Fruit fly (Drosophila melanogaster) whole organism, embryonic: Measurements from ENCODE around the gene CG13928.

Experiments used
- BEAF-32 ChIP-seq: fragments of 200-800 bp; sonication (Bioruptor generic); optimal IDR thresholded peaks from 3 replicates; lab custom pipeline; 2017; ENCODE audit warnings: missing biosample characterization, missing genetic modification characterization, mild to moderate bottlenecking, moderate library complexity, missing genetic modification reagents
- Bteb2 ChIP-seq: fragments of 200-800 bp; sonication (Bioruptor generic); optimal IDR thresholded peaks from 2 replicates; lab custom pipeline; 2016; ENCODE audit warnings: missing biosample characterization, missing genetic modification characterization
- CG10209 ChIP-seq: fragments of 200-800 bp; sonication (Bioruptor generic); optimal IDR thresholded peaks from 3 replicates; lab custom pipeline; 2017; ENCODE audit warnings: missing biosample characterization, mild to moderate bottlenecking, missing genetic modification characterization, missing genetic modification reagents
- CG11247 ChIP-seq: fragments of 200-800 bp; sonication (Bioruptor generic); IDR thresholded peaks from 2 replicates; pipeline ENCODE4 v1.3.6; 2022; ENCODE audit warnings: missing biosample characterization, missing genetic modification characterization
- CG12942 ChIP-seq: fragments of 200-800 bp; sonication (Bioruptor generic); optimal IDR thresholded peaks from 3 replicates; lab custom pipeline; 2016; ENCODE audit warnings: missing biosample characterization, missing genetic modification characterization
- CG15479 ChIP-seq: fragments of 200-800 bp; sonication (Bioruptor generic); optimal IDR thresholded peaks from 3 replicates; lab custom pipeline; 2019; ENCODE audit warnings: missing biosample characterization, mild to moderate bottlenecking, missing genetic modification characterization, moderate library complexity
- CG17328 ChIP-seq: fragments of 200-800 bp; sonication (Bioruptor generic); IDR thresholded peaks from 2 replicates; pipeline ENCODE4 v1.3.6; 2022; ENCODE audit warnings: missing biosample characterization, missing genetic modification characterization
- CG17359 ChIP-seq: fragments of 200-800 bp; sonication (Bioruptor generic); optimal IDR thresholded peaks from 3 replicates; lab custom pipeline; 2018; ENCODE audit warnings: missing biosample characterization, mild to moderate bottlenecking, missing genetic modification characterization, moderate library complexity
- CG18476 ChIP-seq: fragments of 200-800 bp; sonication (Bioruptor generic); optimal IDR thresholded peaks from 2 replicates; lab custom pipeline; 2016; ENCODE audit warnings: missing biosample characterization, mild to moderate bottlenecking, missing genetic modification characterization
- CG2116 ChIP-seq: fragments of 200-800 bp; sonication (Bioruptor generic); optimal IDR thresholded peaks from 3 replicates; lab custom pipeline; 2018; ENCODE audit warnings: missing biosample characterization, mild to moderate bottlenecking, missing genetic modification characterization
- CG43689 ChIP-seq: fragments of 200-800 bp; sonication (Bioruptor generic); IDR thresholded peaks from 2 replicates; pipeline ENCODE4 v1.3.6; 2022; ENCODE audit warnings: missing biosample characterization, missing genetic modification characterization
- CG7839 ChIP-seq: fragments of 200-800 bp; sonication (Bioruptor generic); optimal IDR thresholded peaks from 3 replicates; lab custom pipeline; 2018; ENCODE audit warnings: missing biosample characterization, mild to moderate bottlenecking, missing genetic modification characterization, moderate library complexity
- CG8089 ChIP-seq: fragments of 200-800 bp; sonication (Bioruptor generic); optimal IDR thresholded peaks from 3 replicates; lab custom pipeline; 2016; ENCODE audit warnings: missing biosample characterization, missing genetic modification characterization
- CG9876 ChIP-seq: fragments of 200-800 bp; sonication (Bioruptor generic); optimal IDR thresholded peaks from 2 replicates; lab custom pipeline; 2016; ENCODE audit warnings: missing biosample characterization, missing genetic modification characterization
- CkIIα-i1 ChIP-seq: fragments of 200-800 bp; sonication (Bioruptor generic); IDR thresholded peaks from 2 replicates; pipeline ENCODE4 v1.3.6; 2022; ENCODE audit warnings: missing biosample characterization, missing genetic modification characterization
- Dek ChIP-seq: fragments of 200-800 bp; sonication (Bioruptor generic); optimal IDR thresholded peaks from 3 replicates; lab custom pipeline; 2019; ENCODE audit warnings: missing biosample characterization, mild to moderate bottlenecking, missing genetic modification characterization, moderate library complexity
- ERR ChIP-seq: fragments of 200-800 bp; sonication (Bioruptor generic); optimal IDR thresholded peaks from 2 replicates; lab custom pipeline; 2016; ENCODE audit warnings: missing biosample characterization, missing genetic modification characterization
- Fer2 ChIP-seq: fragments of 200-800 bp; sonication (Bioruptor generic); optimal IDR thresholded peaks from 2 replicates; lab custom pipeline; 2018; ENCODE audit warnings: missing biosample characterization, mild to moderate bottlenecking, missing genetic modification characterization, moderate library complexity
- HLH4C ChIP-seq: fragments of 200-800 bp; sonication (Bioruptor generic); IDR thresholded peaks from 3 replicates; pipeline ENCODE4 v1.3.6; 2022; ENCODE audit warnings: missing biosample characterization, missing genetic modification characterization; ENCODE audit not compliant: partially characterized antibody
- Hey ChIP-seq: fragments of 200-800 bp; sonication (Bioruptor generic); optimal IDR thresholded peaks from 3 replicates; lab custom pipeline; 2018; ENCODE audit warnings: missing biosample characterization, mild to moderate bottlenecking, missing genetic modification characterization
- Lhr ChIP-seq: fragments of 200-800 bp; sonication (Bioruptor generic); optimal IDR thresholded peaks from 3 replicates; lab custom pipeline; 2017; ENCODE audit warnings: mild to moderate bottlenecking, missing biosample characterization, missing genetic modification reagents, missing genetic modification characterization
- MBD-R2 ChIP-seq: fragments of 200-800 bp; sonication (Bioruptor generic); IDR thresholded peaks from 2 replicates; pipeline ENCODE4 v1.3.6; 2022; ENCODE audit warnings: missing biosample characterization, missing genetic modification characterization
- NK7.1 ChIP-seq: fragments of 200-800 bp; sonication (Bioruptor generic); optimal IDR thresholded peaks from 3 replicates; lab custom pipeline; 2016; ENCODE audit warnings: missing biosample characterization, missing genetic modification characterization
- Opbp ChIP-seq: fragments of 200-800 bp; sonication (Bioruptor generic); IDR thresholded peaks from 3 replicates; pipeline ENCODE4 v1.3.6; 2022; ENCODE audit warnings: missing biosample characterization, missing genetic modification characterization; ENCODE audit not compliant: partially characterized antibody
- PHDP ChIP-seq: fragments of 200-800 bp; sonication (Bioruptor generic); optimal IDR thresholded peaks from 3 replicates; lab custom pipeline; 2018; ENCODE audit warnings: missing biosample characterization, mild to moderate bottlenecking, missing genetic modification characterization, moderate library complexity
- Ptx1 ChIP-seq: fragments of 200-800 bp; sonication (Bioruptor generic); IDR thresholded peaks from 2 replicates; pipeline ENCODE4 v1.3.6; 2022; ENCODE audit warnings: missing biosample characterization, missing genetic modification characterization
- Rfx ChIP-seq: fragments of 200-800 bp; sonication (Bioruptor generic); IDR thresholded peaks from 2 replicates; pipeline ENCODE4 v1.3.6; 2022; ENCODE audit warnings: missing biosample characterization, missing genetic modification characterization
- Rx ChIP-seq: fragments of 200-800 bp; sonication (Bioruptor generic); IDR thresholded peaks from 2 replicates; pipeline ENCODE4 v1.3.6; 2022; ENCODE audit warnings: missing biosample characterization, missing genetic modification characterization
- Trl ChIP-seq, 3 experiments: fragments of >200 bp in 2 of 3; fragments of 200-800 bp in 1 of 3; sonication (Bioruptor generic) in 1 of 3; optimal IDR thresholded peaks; 2 replicates in 1 of 3; 3 replicates in 2 of 3; lab custom pipeline; 2016 to 2017; ENCODE audit warnings: missing biosample characterization in 1 of 3, missing genetic modification characterization in 1 of 3
- Usf ChIP-seq: fragments of 200-800 bp; sonication (Bioruptor generic); optimal IDR thresholded peaks from 2 replicates; lab custom pipeline; 2017; ENCODE audit warnings: missing genotype, missing biosample characterization, missing genetic modification characterization
- ci ChIP-seq: fragments of 200-800 bp; sonication (Bioruptor generic); IDR thresholded peaks from 3 replicates; pipeline ENCODE4 v1.3.6; 2022; ENCODE audit warnings: missing biosample characterization, missing genetic modification characterization
- crc ChIP-seq: fragments of 200-800 bp; sonication (Bioruptor generic); optimal IDR thresholded peaks from 2 replicates; lab custom pipeline; 2016; ENCODE audit warnings: missing biosample characterization, missing genetic modification characterization
- esg ChIP-seq: fragments of 200-800 bp; sonication (Bioruptor generic); conservative IDR thresholded peaks from 2 replicates; pipeline ENCODE4 v1.3.6; 2022; ENCODE audit warnings: missing biosample characterization, missing genetic modification characterization
- exex ChIP-seq: fragments of 200-800 bp; sonication (Bioruptor generic); optimal IDR thresholded peaks from 4 replicates; lab custom pipeline; 2018; ENCODE audit warnings: missing biosample characterization, mild to moderate bottlenecking, missing genetic modification characterization, moderate library complexity
- gce ChIP-seq: fragments of 200-800 bp; sonication (Bioruptor generic); IDR thresholded peaks from 3 replicates; pipeline ENCODE4 v1.3.6; 2022; ENCODE audit warnings: missing biosample characterization, missing genetic modification characterization
- gfzf ChIP-seq: fragments of 200-800 bp; sonication (Bioruptor generic); optimal IDR thresholded peaks from 2 replicates; lab custom pipeline; 2016; ENCODE audit warnings: missing biosample characterization, mild to moderate bottlenecking, missing genetic modification characterization, moderate library complexity
- h ChIP-seq: fragments of >200 bp; optimal IDR thresholded peaks from 2 replicates; lab custom pipeline; 2017
- hb ChIP-seq: fragments of 200-800 bp; sonication (Bioruptor generic); IDR thresholded peaks from 3 replicates; pipeline ENCODE4 v1.3.6; 2022; ENCODE audit warnings: missing biosample characterization, missing genetic modification characterization; ENCODE audit not compliant: partially characterized antibody
- inv ChIP-seq: fragments of 200-800 bp; sonication (Bioruptor generic); IDR thresholded peaks from 2 replicates; pipeline ENCODE4 v1.3.6; 2022; ENCODE audit warnings: missing biosample characterization, missing genetic modification characterization; ENCODE audit not compliant: partially characterized antibody
- lab ChIP-seq: fragments of 200-800 bp; sonication (Bioruptor generic); optimal IDR thresholded peaks from 3 replicates; lab custom pipeline; 2017; ENCODE audit warnings: missing biosample characterization, missing genetic modification characterization, mild to moderate bottlenecking, moderate library complexity, missing genetic modification reagents
- prd ChIP-seq, 3 experiments: fragments of >200 bp in 2 of 3; fragments of 200-800 bp in 1 of 3; sonication (Bioruptor generic) in 1 of 3; optimal IDR thresholded peaks in 2 of 3; IDR thresholded peaks in 1 of 3; 2 replicates in 2 of 3; 3 replicates in 1 of 3; pipeline versions ENCODE4 v1.3.6 to Lab custom; 2017 to 2022; ENCODE audit warnings: missing biosample characterization in 1 of 3, missing genetic modification characterization in 1 of 3
- pzg ChIP-seq: fragments of 200-800 bp; sonication (Bioruptor generic); optimal IDR thresholded peaks from 3 replicates; lab custom pipeline; 2018; ENCODE audit warnings: missing biosample characterization, mild to moderate bottlenecking, missing genetic modification characterization, moderate library complexity
- rib ChIP-seq: fragments of 200-800 bp; sonication (Bioruptor generic); IDR thresholded peaks from 2 replicates; pipeline ENCODE4 v1.3.6; 2022; ENCODE audit warnings: missing biosample characterization, missing genetic modification characterization
- ro ChIP-seq: fragments of 200-800 bp; sonication (Bioruptor generic); IDR thresholded peaks from 2 replicates; pipeline ENCODE4 v1.3.6; 2022; ENCODE audit warnings: missing biosample characterization, missing genetic modification characterization
- sisA ChIP-seq: fragments of 200-800 bp; sonication (Bioruptor generic); IDR thresholded peaks from 2 replicates; pipeline ENCODE4 v1.3.6; 2022; ENCODE audit warnings: missing biosample characterization, missing genetic modification characterization
- trem ChIP-seq: fragments of 200-800 bp; optimal IDR thresholded peaks from 3 replicates; lab custom pipeline; 2019; ENCODE audit warnings: missing biosample characterization, mild to moderate bottlenecking, missing genetic modification characterization, moderate library complexity
- unc-4 ChIP-seq: fragments of 200-800 bp; sonication (Bioruptor generic); IDR thresholded peaks from 2 replicates; pipeline ENCODE4 v1.3.6; 2022; ENCODE audit warnings: missing biosample characterization, missing genetic modification characterization; ENCODE audit not compliant: partially characterized antibody
- yki ChIP-seq: fragments of >200 bp; optimal IDR thresholded peaks from 3 replicates; lab custom pipeline; 2018

CG13928 gene

DNA sequence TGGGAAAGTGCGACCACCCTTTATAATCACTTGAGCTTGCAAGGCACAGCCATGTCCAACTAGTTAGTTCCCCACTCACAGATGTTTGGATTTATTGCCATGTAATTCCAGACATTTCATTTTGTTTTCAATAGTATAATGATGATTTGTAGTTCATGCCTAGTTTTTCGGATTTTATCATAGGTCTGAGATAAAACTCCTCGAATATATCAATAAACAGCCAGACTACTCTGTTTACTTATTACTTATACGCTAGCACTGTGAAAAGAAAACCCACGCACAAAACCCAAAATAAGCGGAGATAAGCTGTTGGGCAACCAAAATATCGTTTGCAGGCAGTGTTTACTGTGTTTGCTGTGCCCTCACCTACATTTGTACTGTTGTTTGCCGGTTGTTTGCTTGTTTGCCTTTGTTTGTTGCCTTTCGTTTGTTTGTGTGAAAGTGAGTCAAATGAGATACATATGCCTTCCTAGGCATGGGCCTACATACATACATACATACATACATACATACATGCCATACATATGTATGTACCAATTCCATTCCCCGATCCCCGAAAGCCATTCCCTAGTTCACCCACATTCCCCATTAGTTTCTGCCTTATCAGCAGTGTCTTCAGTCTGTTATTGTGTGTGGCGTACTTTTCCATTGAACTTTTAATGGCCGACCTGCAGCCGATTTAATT lies 48.9 kb downstream of the CG13928 start (continued):
- TF ChIP-seq Opbp (GFP tag; lab: Robert Waterston, UW) (no peak), CG12942 (GFP tag; lab: Kevin White, UChicago) (peak; percentile 43), Fer2 (no peak), yki (lab: Kevin White, UChicago) (no peak), HLH4C (GFP tag; lab: Robert Waterston, UW) (no peak), ro (no peak), gfzf (GFP tag; lab: Kevin White, UChicago) (no peak), Hey (peak; percentile 29), sisA (GFP tag; lab: Robert Waterston, UW) (peak; percentile 64), CG8089 (peak; percentile 72), exex (tag; lab: Kevin White, UChicago) (peak; percentile 20), CkIIα-i1 (GFP tag; lab: Robert Waterston, UW) (no peak), Bteb2 (GFP tag; lab: Kevin White, UChicago) (peak; percentile 25), rib (GFP tag; lab: Robert Waterston, UW) (no peak), CG43689 (GFP tag; lab: Robert Waterston, UW) (peak; percentile 45; the same call in 1 of the 2 replicates), unc-4 (GFP tag; lab: Robert Waterston, UW) (no peak), Lhr (GFP tag; lab: Kevin White, UChicago) (peak; percentile 77), pzg (GFP tag; lab: Kevin White, UChicago) (no peak), CG11247 (no peak), esg (no peak; the same call in 1 of the 2 replicates), BEAF-32 (GFP tag; lab: Kevin White, UChicago) (no peak), CG15479 (GFP tag; lab: Kevin White, UChicago) (peak; percentile 80), NK7.1 (peak; percentile 38), Trl (optimal IDR thresholded peaks at IDR 0.05; lab: Kevin White, UChicago) (no peak), Trl (GFP tag; optimal IDR thresholded peaks at IDR 0.05; lab: Kevin White, UChicago) (peak; percentile 69), CG2116 (GFP tag; lab: Kevin White, UChicago) (peak; percentile 58), trem (tag; lab: Kevin White, UChicago) (peak; percentile 52), Rfx (peak; percentile 51; the same call in 1 of the 2 replicates), Rx (GFP tag; lab: Robert Waterston, UW) (no peak; the same call in 1 of the 2 replicates), MBD-R2 (peak; percentile 19; the same call in 1 of the 2 replicates), hb (no peak), CG17328 (GFP tag; lab: Robert Waterston, UW) (peak; percentile 70; the same call in 1 of the 2 replicates), PHDP (tag; lab: Kevin White, UChicago) (peak; percentile 64), prd (optimal IDR thresholded peaks at IDR 0.05; lab: Kevin White, UChicago) (no peak), prd (GFP tag; IDR thresholded peaks at IDR 0.05; lab: Robert Waterston, UW) (peak; percentile 50; the same call in 1 of the 3 replicates), Dek (peak; percentile 0), CG10209 (GFP tag; lab: Kevin White, UChicago) (peak; percentile 81), ERR (GFP tag; lab: Kevin White, UChicago) (no peak), gce (GFP tag; lab: Robert Waterston, UW) (no peak; the same call in 2 of the 3 replicates), h (no peak), CG17359 (tag; lab: Kevin White, UChicago) (peak; percentile 78), inv (GFP tag; lab: Robert Waterston, UW) (no peak), CG7839 (tag; lab: Kevin White, UChicago) (peak; percentile 76), Usf (GFP tag; lab: Kevin White, UChicago) (peak; percentile 41), Ptx1 (GFP tag; lab: Robert Waterston, UW) (peak; percentile 72), CG9876 (peak; percentile 44), CG18476 (peak; percentile 38), crc (peak; percentile 64), lab (GFP tag; lab: Kevin White, UChicago) (peak; percentile 70), ci (peak; percentile 83)
